Worm (Caenorhabditis elegans) whole organism, L4 larva: ENCODE results near the gene Y41C4A.9.

Source experiments
- F10B5.3 ChIP-seq: sonication (generic microtip); optimal IDR thresholded peaks from 2 replicates; lab custom pipeline; 2016; ENCODE audit warnings: mild to moderate bottlenecking, missing genetic modification characterization, missing compliant biosample characterization
- F37D6.2 ChIP-seq: sonication (generic microtip); optimal IDR thresholded peaks from 2 replicates; lab custom pipeline; 2016; ENCODE audit warnings: mild to moderate bottlenecking, missing genetic modification characterization, missing compliant biosample characterization
- Y105C5A.15 ChIP-seq: fragments of 200-800 bp; sonication (Bioruptor generic); IDR thresholded peaks from 2 replicates; pipeline ENCODE4 v1.3.6; 2022; ENCODE audit warnings: missing genetic modification characterization, missing compliant biosample characterization
- Y75B8A.6 ChIP-seq: fragments of 200-800 bp; sonication (Bioruptor generic); IDR thresholded peaks from 2 replicates; pipeline ENCODE4 v1.3.6; 2022; ENCODE audit warnings: missing genetic modification reagents, missing genetic modification characterization, missing compliant biosample characterization
- ZK337.2 ChIP-seq: fragments of 200-800 bp; sonication (Bioruptor generic); IDR thresholded peaks from 2 replicates; pipeline ENCODE4 v1.3.6; 2022; ENCODE audit warnings: missing genetic modification reagents, missing genetic modification characterization, missing compliant biosample characterization
- ZK546.5 ChIP-seq, 2 experiments: sonication (generic microtip); optimal IDR thresholded peaks; 2 replicates each; lab custom pipeline; 2017; ENCODE audit warnings: missing biosample characterization in 2 of 2, missing genetic modification characterization in 2 of 2
- aly-2 ChIP-seq: sonication (generic microtip); optimal IDR thresholded peaks from 2 replicates; lab custom pipeline; 2018; ENCODE audit warnings: missing biosample characterization, missing genetic modification characterization
- arid-1 ChIP-seq: fragments of 200-800 bp; sonication (Bioruptor generic); conservative IDR thresholded peaks from 2 replicates; pipeline ENCODE4 v1.3.6; 2022; ENCODE audit warnings: missing genetic modification reagents, missing genetic modification characterization, missing compliant biosample characterization
- ceh-44 ChIP-seq: fragments of 200-800 bp; sonication (Bioruptor generic); IDR thresholded peaks from 2 replicates; pipeline ENCODE4 v1.3.6; 2022; ENCODE audit warnings: missing genetic modification reagents, missing genetic modification characterization, missing compliant biosample characterization
- ces-1 ChIP-seq: fragments of 150-350 bp; sonication (generic microtip); optimal IDR thresholded peaks from 4 replicates; lab custom pipeline; 2014; ENCODE audit warnings: missing biosample characterization, missing genetic modification reagents, missing genetic modification characterization
- daf-16 ChIP-seq, 3 experiments: sonication (generic microtip); optimal IDR thresholded peaks; 2 replicates each; lab custom pipeline; 2016 to 2017; ENCODE audit warnings: missing genetic modification characterization in 3 of 3, missing genetic modification reagents in 3 of 3, mild to moderate bottlenecking in 2 of 3, missing compliant biosample characterization in 2 of 3, missing biosample characterization in 1 of 3, moderate library complexity in 1 of 3
- dmd-6 ChIP-seq: fragments of 200-800 bp; sonication (Bioruptor generic); IDR thresholded peaks from 2 replicates; pipeline ENCODE4 v1.3.6; 2022; ENCODE audit warnings: missing genetic modification reagents, missing genetic modification characterization, missing compliant biosample characterization
- dmd-9 ChIP-seq: fragments of 200-800 bp; sonication (Bioruptor generic); IDR thresholded peaks from 2 replicates; pipeline ENCODE4 v1.3.6; 2022; ENCODE audit warnings: missing genetic modification reagents, missing genetic modification characterization, missing compliant biosample characterization
- duxl-1 ChIP-seq: sonication (generic microtip); optimal IDR thresholded peaks from 2 replicates; lab custom pipeline; 2016; ENCODE audit warnings: mild to moderate bottlenecking, missing genetic modification characterization, moderate library complexity, missing compliant biosample characterization; ENCODE audit not compliant: poor library complexity
- dve-1 ChIP-seq: sonication (generic microtip); optimal IDR thresholded peaks from 2 replicates; lab custom pipeline; 2017; ENCODE audit warnings: antibody characterized with exemption, mild to moderate bottlenecking, missing genetic modification characterization, missing compliant biosample characterization; ENCODE audit not compliant: insufficient read depth
- egl-27 ChIP-seq: sonication (generic microtip); optimal IDR thresholded peaks from 3 replicates; lab custom pipeline; 2017; ENCODE audit warnings: missing biosample characterization, missing genetic modification reagents, missing genetic modification characterization
- egl-43 ChIP-seq: fragments of 200-800 bp; sonication (Bioruptor generic); IDR thresholded peaks from 2 replicates; pipeline ENCODE4 v1.3.6; 2022; ENCODE audit warnings: missing genetic modification reagents, missing genetic modification characterization, missing compliant biosample characterization
- fkh-10 ChIP-seq: fragments of 150-350 bp; optimal IDR thresholded peaks from 2 replicates; lab custom pipeline; 2014; ENCODE audit warnings: missing biosample characterization, missing genetic modification reagents, missing genetic modification characterization
- gei-8 ChIP-seq: fragments of 200-800 bp; sonication (Bioruptor generic); optimal IDR thresholded peaks from 2 replicates; lab custom pipeline; 2018; ENCODE audit warnings: mild to moderate bottlenecking, missing genetic modification characterization, missing compliant biosample characterization
- hif-1 ChIP-seq, 2 experiments: sonication (generic microtip); optimal IDR thresholded peaks; 2 replicates each; lab custom pipeline; 2016 to 2017; ENCODE audit warnings: missing compliant biosample characterization in 2 of 2, missing genetic modification characterization in 2 of 2, missing genetic modification reagents in 2 of 2, missing genotype in 2 of 2, mild to moderate bottlenecking in 1 of 2
- hlh-11 ChIP-seq: fragments of 200-800 bp; sonication (Bioruptor generic); optimal IDR thresholded peaks from 2 replicates; lab custom pipeline; 2018; ENCODE audit warnings: mild to moderate bottlenecking, missing genetic modification characterization, missing compliant biosample characterization
- hlh-30 ChIP-seq: sonication (generic microtip); optimal IDR thresholded peaks from 2 replicates; lab custom pipeline; 2017; ENCODE audit warnings: antibody characterized with exemption, mild to moderate bottlenecking, missing genetic modification characterization, missing compliant biosample characterization; ENCODE audit not compliant: insufficient read depth
- lin-13 ChIP-seq: fragments of 150-350 bp; optimal IDR thresholded peaks from 2 replicates; lab custom pipeline; 2014; ENCODE audit warnings: missing biosample characterization, missing genetic modification reagents, missing genetic modification characterization
- lin-15B ChIP-seq: fragments of 150-350 bp; sonication (generic microtip); optimal IDR thresholded peaks from 3 replicates; lab custom pipeline; 2014; ENCODE audit warnings: missing biosample characterization, missing genetic modification characterization
- lin-38 ChIP-seq: fragments of 200-800 bp; sonication (Bioruptor generic); IDR thresholded peaks from 2 replicates; pipeline ENCODE4 v1.3.6; 2022; ENCODE audit warnings: missing genetic modification reagents, missing genetic modification characterization, missing compliant biosample characterization
- lsy-2 ChIP-seq, 2 experiments: fragments of 150-350 bp in 1 of 2; sonication (generic microtip) in 1 of 2; optimal IDR thresholded peaks; 2 replicates each; lab custom pipeline; 2014 to 2017; ENCODE audit warnings: missing biosample characterization in 2 of 2, missing genetic modification characterization in 2 of 2
- mdl-1 ChIP-seq, 2 experiments: fragments of 150-350 bp in 1 of 2; sonication (generic microtip) in 1 of 2; optimal IDR thresholded peaks; 2 replicates each; lab custom pipeline; 2014 to 2017; ENCODE audit warnings: missing biosample characterization in 2 of 2, missing genetic modification characterization in 2 of 2
- mdt-29 ChIP-seq: fragments of 200-800 bp; sonication (Bioruptor generic); IDR thresholded peaks from 2 replicates; pipeline ENCODE4 v1.3.6; 2022; ENCODE audit warnings: missing genetic modification reagents, missing genetic modification characterization, missing compliant biosample characterization
- mep-1 ChIP-seq: fragments of 150-350 bp; sonication (generic microtip); optimal IDR thresholded peaks from 3 replicates; lab custom pipeline; 2014; ENCODE audit warnings: missing biosample characterization, missing genetic modification characterization
- mes-2 ChIP-seq: sonication (generic microtip); optimal IDR thresholded peaks from 2 replicates; lab custom pipeline; 2016; ENCODE audit warnings: missing genotype, mild to moderate bottlenecking, missing genetic modification characterization, missing compliant biosample characterization; ENCODE audit not compliant: poor library complexity, severe bottlenecking
- nhr-102 ChIP-seq: sonication (generic microtip); optimal IDR thresholded peaks from 2 replicates; lab custom pipeline; 2016; ENCODE audit warnings: mild to moderate bottlenecking, missing genetic modification characterization, moderate library complexity, missing compliant biosample characterization
- nhr-11 ChIP-seq: fragments of 150-350 bp; optimal IDR thresholded peaks from 2 replicates; lab custom pipeline; 2014; ENCODE audit warnings: missing biosample characterization, missing genetic modification characterization
- nhr-111 ChIP-seq: fragments of 200-800 bp; sonication (Bioruptor generic); optimal IDR thresholded peaks from 2 replicates; lab custom pipeline; 2018; ENCODE audit warnings: mild to moderate bottlenecking, missing genetic modification characterization, missing compliant biosample characterization
- nhr-237 ChIP-seq: sonication (generic microtip); optimal IDR thresholded peaks from 2 replicates; lab custom pipeline; 2017; ENCODE audit warnings: missing biosample characterization, missing genetic modification characterization
- nhr-28 ChIP-seq: fragments of 150-350 bp; optimal IDR thresholded peaks from 2 replicates; lab custom pipeline; 2014; ENCODE audit warnings: missing biosample characterization, missing genetic modification characterization
- nhr-48 ChIP-seq: sonication (generic microtip); optimal IDR thresholded peaks from 2 replicates; lab custom pipeline; 2016; ENCODE audit warnings: mild to moderate bottlenecking, missing genetic modification characterization, missing compliant biosample characterization
- nhr-76 ChIP-seq: fragments of 150-350 bp; optimal IDR thresholded peaks from 2 replicates; lab custom pipeline; 2014; ENCODE audit warnings: missing biosample characterization, missing genetic modification characterization
- nhr-77 ChIP-seq: fragments of 150-350 bp; optimal IDR thresholded peaks from 2 replicates; lab custom pipeline; 2014; ENCODE audit warnings: missing biosample characterization, missing genetic modification characterization
- pha-4 ChIP-seq, 2 experiments: fragments of 150-350 bp in 1 of 2; fragments of 200-800 bp in 1 of 2; sonication (Bioruptor generic) in 1 of 2; IDR thresholded peaks in 1 of 2; optimal IDR thresholded peaks in 1 of 2; 2 replicates each; pipeline versions ENCODE4 v1.3.6 to Lab custom; 2014 to 2022; ENCODE audit warnings: missing genetic modification characterization in 2 of 2, missing genetic modification reagents in 2 of 2, missing biosample characterization in 1 of 2, missing compliant biosample characterization in 1 of 2
- php-3 ChIP-seq: fragments of 200-800 bp; sonication (Bioruptor generic); IDR thresholded peaks from 2 replicates; pipeline ENCODE4 v1.3.6; 2022; ENCODE audit warnings: missing genetic modification reagents, missing genetic modification characterization, missing compliant biosample characterization
- snpc-1.2 ChIP-seq: fragments of 200-800 bp; sonication (Bioruptor generic); IDR thresholded peaks from 2 replicates; pipeline ENCODE4 v1.3.6; 2022; ENCODE audit warnings: missing genetic modification reagents, missing genetic modification characterization, missing compliant biosample characterization
- snpc-4 ChIP-seq: fragments of 150-350 bp; optimal IDR thresholded peaks from 2 replicates; lab custom pipeline; 2014; ENCODE audit warnings: missing biosample characterization, missing genetic modification characterization
- spr-3 ChIP-seq: fragments of 200-800 bp; sonication (Bioruptor generic); optimal IDR thresholded peaks from 2 replicates; lab custom pipeline; 2018; ENCODE audit warnings: mild to moderate bottlenecking, missing genetic modification characterization, missing compliant biosample characterization
- tra-1 ChIP-seq: fragments of 200-800 bp; sonication (Bioruptor generic); IDR thresholded peaks from 2 replicates; pipeline ENCODE4 v1.3.6; 2022; ENCODE audit warnings: missing genetic modification reagents, missing genetic modification characterization, missing compliant biosample characterization
- unc-39 ChIP-seq: sonication (generic microtip); optimal IDR thresholded peaks from 2 replicates; lab custom pipeline; 2017; ENCODE audit warnings: missing biosample characterization, missing genetic modification characterization
- zfp-2 ChIP-seq: sonication (generic microtip); optimal IDR thresholded peaks from 2 replicates; lab custom pipeline; 2016; ENCODE audit warnings: mild to moderate bottlenecking, missing genetic modification characterization, missing compliant biosample characterization
- zip-2 ChIP-seq: fragments of 150-350 bp; optimal IDR thresholded peaks from 2 replicates; lab custom pipeline; 2014; ENCODE audit warnings: missing biosample characterization, missing genetic modification characterization
- ztf-11 ChIP-seq: fragments of 150-350 bp; optimal IDR thresholded peaks from 2 replicates; lab custom pipeline; 2014; ENCODE audit warnings: missing biosample characterization, missing genetic modification characterization

Y41C4A.9 gene

ce11 chrIII:11689303-11689702 is 29.1 kb downstream of the Y41C4A.9 start (continued):
- TF ChIP-seq hif-1 (tag; optimal IDR thresholded peaks at IDR 0.05; lab: Kevin White, UChicago) (peak in 1 of 2 experiments; percentile 59), nhr-48 (tag; lab: Kevin White, UChicago) (peak; percentile 55), tra-1 (GFP tag; lab: Robert Waterston, UW) (peak; percentile 84), hlh-30 (peak; percentile 29), mdt-29 (no peak), nhr-11 (tag; lab: Kevin White, UChicago) (peak; percentile 34), snpc-1.2 (GFP tag; lab: Robert Waterston, UW) (no peak), mep-1 (peak; percentile 82), nhr-111 (GFP tag; lab: Kevin White, UChicago) (no peak), F10B5.3 (no peak), arid-1 (GFP tag; lab: Robert Waterston, UW) (no peak; the same call in 1 of the 2 replicates), php-3 (GFP tag; lab: Robert Waterston, UW) (no peak), lin-38 (GFP tag; lab: Robert Waterston, UW) (no peak), pha-4 (GFP tag; IDR thresholded peaks at IDR 0.05; lab: Robert Waterston, UW) (no peak), pha-4 (tag; optimal IDR thresholded peaks at IDR 0.05; lab: Kevin White, UChicago) (peak; percentile 22), egl-27 (tag; lab: Kevin White, UChicago) (no peak), ZK546.5 (tag; optimal IDR thresholded peaks at IDR 0.05; lab: Kevin White, UChicago) (no peak), nhr-77 (peak; percentile 79), zip-2 (no peak), F37D6.2 (tag; lab: Kevin White, UChicago) (no peak), aly-2 (no peak), lsy-2 (tag; optimal IDR thresholded peaks at IDR 0.05; lab: Kevin White, UChicago) (peak in 1 of 2 experiments; percentile 29), nhr-237 (tag; lab: Kevin White, UChicago) (no peak), Y105C5A.15 (no peak), nhr-76 (tag; lab: Kevin White, UChicago) (no peak)
- TF ChIP-seq, all 104 proteins: peak for 27

- TF ChIP-seq php-3 (GFP tag; lab: Robert Waterston, UW): 0 out of 2 replicates have a peak, but pooled peaks have one; percentile 40
- no peak for TF ChIP-seq Y75B8A.6 (GFP tag; lab: Robert Waterston, UW)
- TF ChIP-seq lin-13 (GFP tag; lab: Kevin White, UChicago): no peak
- TF ChIP-seq nhr-48 (tag; lab: Kevin White, UChicago): peak; percentile 57
- no peak for TF ChIP-seq spr-3 (GFP tag; lab: Kevin White, UChicago)
- TF ChIP-seq ZK337.2 (GFP tag; lab: Robert Waterston, UW): no peak
- TF ChIP-seq ceh-44 (GFP tag; lab: Robert Waterston, UW): no peak
- no peak for TF ChIP-seq lin-15B (tag; lab: Kevin White, UChicago)
- peak; percentile 85 for TF ChIP-seq dmd-6 (GFP tag; lab: Robert Waterston, UW)
- no peak for TF ChIP-seq F37D6.2 (tag; lab: Kevin White, UChicago)
- no peak for TF ChIP-seq zfp-2 (tag; lab: Kevin White, UChicago)
- peak; percentile 85 for TF ChIP-seq hlh-11 (tag; lab: Kevin White, UChicago)
- TF ChIP-seq fkh-10 (GFP tag; lab: Kevin White, UChicago): no peak
- TF ChIP-seq gei-8: no peak
- no peak for TF ChIP-seq snpc-4
- TF ChIP-seq nhr-77: peak; percentile 42
- TF ChIP-seq duxl-1: no peak
- peak; percentile 41 for TF ChIP-seq hlh-30
- peak; percentile 79 for TF ChIP-seq nhr-28
- TF ChIP-seq egl-43 (GFP tag; lab: Robert Waterston, UW): no peak
- TF ChIP-seq unc-39: no peak
- TF ChIP-seq ztf-11 (tag; lab: Kevin White, UChicago): no peak
- TF ChIP-seq mep-1: peak; percentile 15
- TF ChIP-seq nhr-111 (GFP tag; lab: Kevin White, UChicago): no peak
- no peak for TF ChIP-seq daf-16 (GFP tag; optimal IDR thresholded peaks at IDR 0.05; lab: Kevin White, UChicago)
- peak; percentile 92 for TF ChIP-seq daf-16 (tag; optimal IDR thresholded peaks at IDR 0.05; lab: Kevin White, UChicago)
- TF ChIP-seq nhr-102 (tag; lab: Kevin White, UChicago): peak; percentile 9
- TF ChIP-seq mes-2 (tag; lab: Kevin White, UChicago): peak; percentile 23
- no peak for TF ChIP-seq pha-4 (GFP tag; IDR thresholded peaks at IDR 0.05; lab: Robert Waterston, UW)
- TF ChIP-seq pha-4 (tag; optimal IDR thresholded peaks at IDR 0.05; lab: Kevin White, UChicago): no peak
- TF ChIP-seq dve-1: peak; percentile 82
- TF ChIP-seq ces-1 (GFP tag; lab: Kevin White, UChicago): no peak
- no peak for TF ChIP-seq dmd-9 (GFP tag; lab: Robert Waterston, UW)
- peak in 1 of 2 experiments; percentile 25 for TF ChIP-seq mdl-1 (tag; optimal IDR thresholded peaks at IDR 0.05; lab: Kevin White, UChicago)
These were observed 33.7 kb downstream of the Y41C4A.9 start for ce11 chrIII:11684770-11685169.
